Worm (Caenorhabditis elegans): ENCODE measurements around the gene flad-1.

DNA sequence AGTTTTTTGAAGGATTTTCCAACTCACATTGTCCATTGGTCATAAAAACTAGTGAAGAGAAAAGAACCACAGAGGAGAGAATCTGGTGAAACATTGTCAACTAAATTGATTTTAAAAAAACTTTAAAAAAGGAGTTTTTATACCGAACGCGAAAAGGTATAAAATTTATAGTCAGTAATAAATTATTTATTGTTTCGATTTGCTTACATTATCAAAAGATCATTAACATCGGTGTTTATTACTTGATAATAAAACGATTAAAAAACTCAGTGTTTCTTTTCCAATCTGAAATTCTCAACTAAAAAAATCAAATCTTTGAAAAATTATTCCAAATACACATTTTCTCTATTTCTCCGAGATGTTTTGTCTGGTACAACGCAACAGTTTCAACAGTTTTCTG is 27.8 kb upstream of the flad-1 start, which contains the start of gene F26C11.4:
- TF ChIP-seq W03F9.2 (tag; optimal IDR thresholded peaks at IDR 0.05), result no peak
- TF ChIP-seq him-1 (tag; optimal IDR thresholded peaks at IDR 0.05), result no peak
- no peak for TF ChIP-seq dao-5 (tag; optimal IDR thresholded peaks at IDR 0.05)
